Worm (Caenorhabditis elegans): ENCODE measurements around the gene str-225.

ce11 chrV:3557422-3557821, 49.8 kb downstream of the str-225 start, which contains the start of gene grl-31:
- TF ChIP-seq T22C8.4 (GFP tag; IDR thresholded peaks at IDR 0.05) (no peak), flt-1 (GFP tag; IDR thresholded peaks at IDR 0.05) (no peak), klf-2 (GFP tag; conservative IDR thresholded peaks at IDR 0.05) (no peak), ztf-29 (GFP tag; IDR thresholded peaks at IDR 0.05) (no peak), ref-1 (GFP tag; conservative IDR thresholded peaks at IDR 0.05) (no peak)
